Worm (Caenorhabditis elegans) whole organism, L3 larva: ENCODE measurements around the gene F14H8.8.

Source experiments
- R02D3.7 ChIP-seq: fragments of 150-350 bp; optimal IDR thresholded peaks from 2 replicates; lab custom pipeline; 2014; ENCODE audit warnings: missing biosample characterization, missing genetic modification characterization
- aly-2 ChIP-seq: fragments of 150-350 bp; optimal IDR thresholded peaks from 2 replicates; lab custom pipeline; 2014; ENCODE audit warnings: missing biosample characterization, missing genetic modification characterization
- ama-1 ChIP-seq: fragments of 150-350 bp; optimal IDR thresholded peaks from 2 replicates; lab custom pipeline; 2018
- daf-12 ChIP-seq: fragments of 150-350 bp; optimal IDR thresholded peaks from 2 replicates; lab custom pipeline; 2014; ENCODE audit warnings: missing biosample characterization, missing genetic modification reagents, missing genetic modification characterization
- elt-3 ChIP-seq, 3 experiments: fragments of 150-350 bp in 1 of 3; sonication (generic microtip) in 2 of 3; optimal IDR thresholded peaks; 2 replicates in 2 of 3; 4 replicates in 1 of 3; lab custom pipeline; 2014 to 2017; ENCODE audit warnings: missing biosample characterization in 3 of 3, missing genetic modification characterization in 3 of 3
- jun-1 ChIP-seq: fragments of 150-350 bp; optimal IDR thresholded peaks from 2 replicates; lab custom pipeline; 2014; ENCODE audit warnings: missing biosample characterization, missing genetic modification reagents, missing genetic modification characterization
- lin-39 ChIP-seq: fragments of 150-350 bp; optimal IDR thresholded peaks from 2 replicates; lab custom pipeline; 2018; ENCODE audit warnings: missing biosample characterization, missing genetic modification reagents, missing genetic modification characterization
- snpc-4 ChIP-seq: fragments of 150-350 bp; optimal IDR thresholded peaks from 2 replicates; lab custom pipeline; 2014; ENCODE audit warnings: missing biosample characterization, missing genetic modification characterization
- unc-62 ChIP-seq: fragments of 150-350 bp; sonication (generic microtip); optimal IDR thresholded peaks from 4 replicates; lab custom pipeline; 2014; ENCODE audit warnings: missing biosample characterization, missing genetic modification reagents, missing genetic modification characterization
- ztf-11 ChIP-seq: fragments of 150-350 bp; optimal IDR thresholded peaks from 2 replicates; lab custom pipeline; 2014; ENCODE audit warnings: missing biosample characterization, missing genetic modification characterization

ce11 chrV:15020732-15021131 is 8.5 kb upstream of the F14H8.8 start, which contains the start of gene F14H8.5:
- TF ChIP-seq ama-1 (lab: Kevin White, UChicago) (no peak), snpc-4 (no peak), jun-1 (tag; lab: Kevin White, UChicago) (no peak), R02D3.7 (tag; lab: Kevin White, UChicago) (no peak), unc-62 (GFP tag; lab: Kevin White, UChicago) (no peak), aly-2 (tag; lab: Kevin White, UChicago) (no peak), lin-39 (no peak), ztf-11 (tag; lab: Kevin White, UChicago) (no peak), elt-3 (tag; optimal IDR thresholded peaks at IDR 0.05; lab: Kevin White, UChicago) (no peak), daf-12 (tag; lab: Kevin White, UChicago) (no peak)
